Worm (Caenorhabditis elegans): ENCODE results near the gene txdc-12.2.

DNA sequence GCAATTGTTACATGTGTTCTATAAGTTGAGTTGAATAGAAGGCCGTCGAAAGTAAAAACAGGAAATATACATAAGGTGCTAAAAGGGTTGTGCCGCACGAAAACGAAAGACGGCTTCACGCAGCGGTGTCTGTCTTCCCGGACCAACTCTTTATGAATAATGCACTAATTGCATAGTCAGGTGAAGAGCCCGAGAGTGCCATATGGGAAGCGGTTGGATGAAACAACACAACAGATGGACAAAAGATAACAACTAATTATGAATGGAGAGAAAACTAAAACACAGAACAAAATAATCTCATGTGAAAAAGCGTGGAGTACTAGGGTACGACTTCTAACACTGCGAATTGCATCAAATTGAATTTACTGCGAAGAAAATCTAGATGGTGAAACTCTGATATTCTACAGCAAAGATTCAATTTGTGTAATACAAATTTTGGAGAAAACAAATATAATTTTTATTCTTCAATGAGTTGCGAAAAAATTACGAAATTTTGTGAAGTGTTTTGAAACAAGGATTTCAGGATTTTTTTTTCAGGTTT is 25.3 kb upstream of the txdc-12.2 start:
- no peak for TF ChIP-seq nhr-77 (tag; optimal IDR thresholded peaks at IDR 0.05)
- no peak for TF ChIP-seq mdl-1 (tag; optimal IDR thresholded peaks at IDR 0.05)
- no peak for TF ChIP-seq mbf-1 (tag; optimal IDR thresholded peaks at IDR 0.05)
- TF ChIP-seq ZK546.5 (tag; optimal IDR thresholded peaks at IDR 0.05): no peak
- no peak for TF ChIP-seq ama-1 (optimal IDR thresholded peaks at IDR 0.05)
- TF ChIP-seq unc-62 (GFP tag; optimal IDR thresholded peaks at IDR 0.05): no peak
- TF ChIP-seq ztf-11 (tag; optimal IDR thresholded peaks at IDR 0.05): no peak

Data from whole organism, L2 larva.